Fruit fly (Drosophila melanogaster) whole organism, larva: ENCODE measurements around the gene plx.
A peak's percentile ranks its signal among the peaks of the same experiment; 100 is the strongest.

Experiments used
- noc ChIP-seq: fragments of 200-800 bp; sonication (Bioruptor generic); optimal IDR thresholded peaks from 3 replicates; lab custom pipeline; 2019; ENCODE audit warnings: missing biosample characterization, mild to moderate bottlenecking, missing genetic modification characterization, moderate library complexity

plx gene

DNA sequence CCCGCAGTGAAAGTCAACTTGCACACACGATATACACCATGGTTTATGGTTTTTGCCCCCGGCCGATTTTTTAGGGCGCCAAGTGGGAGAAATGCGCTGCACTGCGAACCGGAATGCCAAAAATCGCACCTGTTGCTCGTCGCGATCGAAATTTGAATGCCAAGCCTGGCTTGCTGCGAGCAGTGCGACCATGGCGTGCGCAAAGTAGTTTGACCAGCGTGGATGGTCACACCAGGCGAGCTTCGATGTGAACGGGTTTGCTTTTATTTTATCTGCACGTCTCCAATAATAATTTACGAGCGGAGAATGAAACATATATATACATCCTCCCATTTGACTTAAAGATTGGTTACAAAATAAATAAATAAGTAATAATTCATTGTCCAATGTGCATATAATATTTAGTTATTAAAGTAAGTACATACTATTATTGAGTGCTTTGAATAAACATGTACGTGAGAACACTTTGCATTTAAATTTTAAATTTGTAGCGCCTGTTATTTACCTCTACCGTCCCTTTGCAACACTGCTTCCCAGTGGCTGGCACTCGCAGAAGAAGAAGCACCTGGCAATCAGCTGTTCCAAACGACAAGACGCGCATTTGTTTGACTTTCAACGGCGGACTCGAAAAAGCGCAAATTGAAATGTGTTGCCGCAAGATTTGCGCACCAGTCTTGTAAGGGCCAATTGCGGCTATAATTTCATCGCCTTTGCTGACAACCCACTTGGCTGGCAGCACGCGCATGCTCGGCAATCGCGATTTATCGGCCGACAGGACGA lies at the start of gene plx, which contains the start of gene Rab23:
TSS of gene plx (plus strand) at position 587 of the 780 bp plus-strand sequence.
TSS of gene Rab23 (minus strand) at position 166 of the 780 bp plus-strand sequence.
- no peak for TF ChIP-seq noc (tag; lab: Kevin White, UChicago)

dm6 chr3R:5636519-5637430 lies 48.9 kb upstream of the plx start, which contains the start of the genes CG31548 and CG12170:
Gene CG31548, minus strand, starts transcription at chr3R:5636852.
Gene CG12170, plus strand, starts transcription at chr3R:5637234.
- peak; percentile 7 for TF ChIP-seq noc (tag; lab: Kevin White, UChicago)

DNA sequence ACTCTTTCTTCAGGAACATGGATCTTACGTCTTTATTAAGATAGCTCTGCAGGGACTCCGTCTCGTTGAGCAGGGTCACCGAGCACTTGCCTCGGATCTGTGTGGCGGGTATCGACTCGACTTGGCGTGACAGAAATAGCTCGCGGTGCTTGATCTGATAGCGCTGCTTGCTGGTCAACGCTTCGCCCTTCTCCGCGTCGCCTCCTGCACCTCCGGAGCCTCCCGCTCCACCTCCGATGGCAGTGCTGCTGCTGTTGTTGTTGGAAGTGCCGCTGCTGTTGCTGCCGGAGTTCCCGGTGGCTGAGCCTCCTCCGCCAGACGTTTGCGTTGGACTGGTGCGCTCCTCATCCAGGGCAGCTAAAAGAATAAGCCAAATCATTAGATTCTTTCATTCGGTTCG lies 42.2 kb upstream of the plx start:
- TF ChIP-seq noc (tag; lab: Kevin White, UChicago), result no peak

dm6 chr3R:5647705-5648568 lies 37.7 kb upstream of the plx start:
- peak; percentile 24 for TF ChIP-seq noc (tag; lab: Kevin White, UChicago)

dm6 chr3R:5648569-5649476 lies 36.8 kb upstream of the plx start, which contains the start of the genes MTA1-like and Sec23:
Gene MTA1-like, minus strand, starts transcription at chr3R:5648738.
Gene Sec23, plus strand, starts transcription at chr3R:5649065.
- TF ChIP-seq noc (tag; lab: Kevin White, UChicago), result peak; percentile 66

DNA sequence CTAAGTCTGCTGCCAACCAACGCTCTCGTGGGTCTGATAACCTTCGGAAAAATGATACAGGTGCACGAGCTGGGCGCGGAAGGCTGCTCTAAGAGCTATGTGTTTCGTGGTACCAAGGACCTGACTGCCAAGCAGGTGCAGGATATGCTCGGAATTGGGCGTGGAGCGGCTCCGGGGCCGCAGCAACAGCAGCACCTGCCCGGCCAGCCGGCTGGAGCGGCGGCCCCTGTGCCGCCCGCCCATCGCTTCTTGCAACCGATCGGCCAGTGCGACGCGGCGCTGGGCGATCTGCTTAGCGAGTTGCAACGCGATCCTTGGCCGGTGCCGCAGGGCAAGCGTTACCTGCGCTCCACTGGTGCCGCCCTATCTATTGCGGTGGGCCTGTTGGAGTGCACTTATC lies 35.8 kb upstream of the plx start:
- TF ChIP-seq noc (tag; lab: Kevin White, UChicago), result no peak

DNA sequence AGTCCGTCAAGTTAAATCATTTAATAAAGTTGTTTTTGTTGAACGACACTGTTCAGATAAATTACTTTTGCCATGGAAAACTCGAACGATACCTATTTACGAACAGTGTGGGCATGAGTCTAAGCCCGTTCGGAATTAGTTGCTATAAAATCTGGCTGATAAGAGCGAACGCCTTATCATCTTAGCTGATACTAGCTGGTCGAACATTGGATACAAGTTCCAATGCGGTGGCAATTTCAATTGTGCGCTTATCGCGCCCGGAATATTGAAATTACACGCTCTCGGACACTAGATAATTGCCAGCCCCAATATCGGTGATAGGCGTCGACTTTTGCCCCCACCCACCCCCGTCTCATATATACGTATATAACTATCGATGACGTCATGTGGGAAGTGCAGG lies 31.8 kb upstream of the plx start:
- TF ChIP-seq noc (tag; lab: Kevin White, UChicago), result no peak

dm6 chr3R:5654692-5655181 lies 30.9 kb upstream of the plx start, which contains the start of the genes elm and MED27:
Gene elm, minus strand, starts transcription at chr3R:5654861.
Gene MED27, plus strand, starts transcription at chr3R:5655139.
- TF ChIP-seq noc (tag; lab: Kevin White, UChicago), result peak; percentile 88

DNA sequence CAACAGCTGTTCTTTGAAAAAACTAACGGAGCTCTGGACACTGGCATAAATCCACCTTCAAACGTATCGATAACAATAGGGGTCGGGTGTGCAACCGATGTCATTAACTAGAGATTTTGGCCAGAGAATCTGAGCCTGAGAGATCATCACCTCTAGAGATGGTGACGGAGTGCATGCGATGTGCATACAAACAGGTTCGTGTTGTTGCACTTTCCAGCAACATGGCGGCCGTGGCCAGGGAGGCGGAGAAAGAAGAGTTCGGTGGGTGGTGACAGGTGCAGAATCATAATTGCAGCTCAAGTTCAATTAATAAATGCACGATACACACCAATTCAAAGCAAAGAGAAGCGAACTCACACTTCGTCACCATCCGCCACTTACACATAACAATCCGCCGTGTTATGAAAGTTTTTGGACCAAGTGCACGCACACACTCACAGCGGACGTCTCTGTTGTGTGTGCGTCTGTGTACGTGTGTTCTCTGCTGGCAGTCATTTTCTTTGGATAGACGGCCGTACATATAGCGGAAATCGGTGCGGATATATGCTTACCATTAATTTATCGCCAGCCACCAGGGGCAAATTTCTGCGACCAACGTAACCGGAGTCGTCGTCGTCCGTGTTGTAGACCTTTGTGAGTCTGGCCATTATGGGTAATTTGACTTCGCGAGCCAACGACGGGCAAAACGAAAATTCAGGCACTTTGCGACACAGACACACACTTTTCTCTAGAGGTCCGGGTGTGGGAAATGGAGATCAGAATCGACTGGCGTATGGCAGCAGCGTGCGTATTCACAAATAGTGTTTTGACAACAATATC lies 26.5 kb upstream of the plx start:
- TF ChIP-seq noc (tag; lab: Kevin White, UChicago), result no peak

- no peak for TF ChIP-seq noc (tag; lab: Kevin White, UChicago)
Observed at dm6 chr3R:5659829-5660197, 25.8 kb upstream of the plx start, which contains the start of gene CG2182. Gene CG2182, minus strand, starts transcription at chr3R:5659912.

dm6 chr3R:5660198-5660893 lies 25.3 kb upstream of the plx start, which contains the start of gene Wdr33:
Gene Wdr33, plus strand, starts transcription at chr3R:5660635.
- TF ChIP-seq noc (tag; lab: Kevin White, UChicago), result no peak
